Worm (Caenorhabditis elegans) whole organism, mixed stage, embryonic: ENCODE measurements around the gene T07E3.2.

ENCODE experiments used
- blmp-1 ChIP-seq: fragments of 150-350 bp; optimal IDR thresholded peaks from 2 replicates; lab custom pipeline; 2014; ENCODE audit warnings: missing biosample characterization, missing genetic modification characterization
- elt-3 ChIP-seq: fragments of 150-350 bp; optimal IDR thresholded peaks from 2 replicates; lab custom pipeline; 2014; ENCODE audit warnings: missing biosample characterization, missing genetic modification characterization
- hlh-1 ChIP-seq: fragments of 150-350 bp; optimal IDR thresholded peaks from 2 replicates; lab custom pipeline; 2014; ENCODE audit warnings: missing biosample characterization, missing genetic modification reagents, missing genetic modification characterization
- lin-32 ChIP-seq: fragments of 200-800 bp; sonication (Bioruptor generic); optimal IDR thresholded peaks from 2 replicates; lab custom pipeline; 2018; ENCODE audit warnings: mild to moderate bottlenecking, missing genetic modification characterization, missing compliant biosample characterization
- lsy-2 ChIP-seq: fragments of 150-350 bp; optimal IDR thresholded peaks from 2 replicates; lab custom pipeline; 2014; ENCODE audit warnings: missing biosample characterization, missing genetic modification characterization
- mep-1 ChIP-seq: fragments of 150-350 bp; optimal IDR thresholded peaks from 2 replicates; lab custom pipeline; 2017; ENCODE audit warnings: missing biosample characterization, missing genetic modification reagents, missing genetic modification characterization, inconsistent platforms
- nhr-12 ChIP-seq: fragments of 150-350 bp; optimal IDR thresholded peaks from 2 replicates; lab custom pipeline; 2014; ENCODE audit warnings: missing biosample characterization, missing genetic modification characterization
- nhr-28 ChIP-seq: fragments of 150-350 bp; optimal IDR thresholded peaks from 2 replicates; lab custom pipeline; 2014; ENCODE audit warnings: missing biosample characterization, missing genetic modification characterization
- pha-4 ChIP-seq: fragments of 150-350 bp; optimal IDR thresholded peaks from 2 replicates; lab custom pipeline; 2018; ENCODE audit warnings: missing biosample characterization, missing genetic modification reagents, missing genetic modification characterization
- sem-2 ChIP-seq: fragments of 200-800 bp; sonication (Bioruptor generic); optimal IDR thresholded peaks from 2 replicates; lab custom pipeline; 2018; ENCODE audit warnings: mild to moderate bottlenecking, missing genetic modification characterization, missing compliant biosample characterization
- snpc-4 ChIP-seq: fragments of 150-350 bp; optimal IDR thresholded peaks from 2 replicates; lab custom pipeline; 2014; ENCODE audit warnings: missing biosample characterization, missing genetic modification characterization
- ztf-11 ChIP-seq: fragments of 150-350 bp; optimal IDR thresholded peaks from 2 replicates; lab custom pipeline; 2014; ENCODE audit warnings: missing biosample characterization, missing genetic modification characterization

- TF ChIP-seq sem-2 (GFP tag; lab: Kevin White, UChicago) (no peak), nhr-12 (no peak), ztf-11 (tag; lab: Kevin White, UChicago) (no peak), nhr-28 (no peak), lin-32 (GFP tag; lab: Kevin White, UChicago) (no peak), snpc-4 (tag; lab: Kevin White, UChicago) (no peak), mep-1 (no peak), lsy-2 (tag; lab: Kevin White, UChicago) (no peak), hlh-1 (tag; lab: Kevin White, UChicago) (peak; percentile 58), pha-4 (tag; lab: Kevin White, UChicago) (no peak), elt-3 (no peak), blmp-1 (tag; lab: Kevin White, UChicago) (no peak)
These were observed 39.9 kb downstream of the T07E3.2 start, which contains the start of gene let-711 for ce11 chrIII:6946382-6946781.
